Fruit fly (Drosophila melanogaster) whole organism, adult: Measurements from ENCODE around the gene CG32053.

Experiments
- CG11617 ChIP-seq: fragments of 200-800 bp; sonication (Bioruptor generic); optimal IDR thresholded peaks from 2 replicates; lab custom pipeline; 2017; ENCODE audit warnings: mild to moderate bottlenecking, missing biosample characterization, missing genetic modification reagents, missing genetic modification characterization
- CG14711 ChIP-seq: fragments of 200-800 bp; sonication (Bioruptor generic); optimal IDR thresholded peaks from 2 replicates; lab custom pipeline; 2018; ENCODE audit warnings: missing biosample characterization, mild to moderate bottlenecking, missing genetic modification characterization, moderate library complexity
- CG5204 ChIP-seq: fragments of 200-800 bp; sonication (Bioruptor generic); optimal IDR thresholded peaks from 2 replicates; lab custom pipeline; 2016; ENCODE audit warnings: missing biosample characterization, missing genetic modification characterization
- CG7045 ChIP-seq: fragments of 200-800 bp; sonication (Bioruptor generic); optimal IDR thresholded peaks from 2 replicates; lab custom pipeline; 2017; ENCODE audit warnings: missing biosample characterization, mild to moderate bottlenecking, missing genetic modification characterization
- CG7101 ChIP-seq: fragments of 200-800 bp; sonication (Bioruptor generic); optimal IDR thresholded peaks from 2 replicates; lab custom pipeline; 2018; ENCODE audit warnings: missing biosample characterization, mild to moderate bottlenecking, missing genetic modification characterization, moderate library complexity
- Clk ChIP-seq: fragments of 200-800 bp; sonication (Bioruptor generic); optimal IDR thresholded peaks from 2 replicates; lab custom pipeline; 2017; ENCODE audit warnings: missing biosample characterization, missing genetic modification characterization
- Mnt ChIP-seq: fragments of 200-800 bp; sonication (Bioruptor generic); optimal IDR thresholded peaks from 2 replicates; lab custom pipeline; 2016; ENCODE audit warnings: missing biosample characterization, mild to moderate bottlenecking, missing genetic modification characterization
- kay ChIP-seq: fragments of 200-800 bp; sonication (Bioruptor generic); peaks from one replicate; lab custom pipeline; 2016; ENCODE audit warnings: missing biosample characterization, missing genetic modification characterization, borderline replicate concordance
- pad ChIP-seq: fragments of 200-800 bp; sonication (Bioruptor generic); optimal IDR thresholded peaks from 3 replicates; lab custom pipeline; 2017; ENCODE audit warnings: missing biosample characterization, missing genetic modification characterization, mild to moderate bottlenecking, moderate library complexity, missing genetic modification reagents
- toe ChIP-seq: fragments of 200-800 bp; sonication (Bioruptor generic); optimal IDR thresholded peaks from 2 replicates; lab custom pipeline; 2016; ENCODE audit warnings: missing biosample characterization, missing genetic modification characterization

DNA sequence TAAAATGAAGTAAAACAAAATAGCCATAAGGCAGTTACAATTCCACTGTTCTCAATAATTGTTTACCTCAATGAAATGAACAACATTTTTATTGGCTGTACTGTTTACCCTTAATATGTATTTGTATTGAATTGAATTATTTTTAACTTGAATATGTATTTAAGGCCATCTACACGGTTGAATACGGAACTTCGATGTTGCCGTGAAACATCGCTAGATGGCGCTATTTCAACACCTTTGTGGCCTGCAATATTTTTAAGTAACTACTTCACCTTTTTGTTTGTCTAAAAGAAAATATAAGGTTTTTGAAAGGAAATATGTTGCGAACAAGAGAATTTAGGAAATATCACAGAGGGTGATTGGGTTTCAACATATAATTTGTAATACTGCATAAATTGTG, 13.6 kb downstream of the CG32053 start:
- no peak for TF ChIP-seq pad
- TF ChIP-seq CG11617 (GFP tag; lab: Kevin White, UChicago): no peak
- TF ChIP-seq CG7045 (GFP tag; lab: Kevin White, UChicago): no peak
- no peak for TF ChIP-seq toe
- no peak for TF ChIP-seq CG7101 (tag; lab: Kevin White, UChicago)
- no peak for TF ChIP-seq Clk (GFP tag; lab: Kevin White, UChicago)
- no peak for TF ChIP-seq CG14711
- TF ChIP-seq kay (GFP tag; lab: Kevin White, UChicago): no peak
- no peak for TF ChIP-seq CG5204
- no peak for TF ChIP-seq Mnt (GFP tag; lab: Kevin White, UChicago)
